Worm (Caenorhabditis elegans): ENCODE results near the gene ZK418.11.

The ZK418.11 gene

ce11 chrIII:7073801-7074386, 26.2 kb upstream of the ZK418.11 start, which contains the start of gene ZK418.5:
TSS of gene ZK418.5 (minus strand) at chrIII:7073851.
- TF ChIP-seq tbx-9 (tag; optimal IDR thresholded peaks at IDR 0.05; ENCODE audit: borderline replicate concordance), result no peak
- peak; percentile 88 for TF ChIP-seq lin-54 (GFP tag; optimal IDR thresholded peaks at IDR 0.05)
- TF ChIP-seq dpff-1 (tag; optimal IDR thresholded peaks at IDR 0.05), result no peak
- TF ChIP-seq lin-35 (GFP tag; optimal IDR thresholded peaks at IDR 0.05), result peak; percentile 8 to 86 (median 49)
- TF ChIP-seq attf-5 (GFP tag; optimal IDR thresholded peaks at IDR 0.05), result peak; percentile 15
- TF ChIP-seq snpc-3.4 (tag; optimal IDR thresholded peaks at IDR 0.05), result no peak
- no peak for TF ChIP-seq rcor-1 (GFP tag; IDR thresholded peaks at IDR 0.05)
- peak; percentile 91 for TF ChIP-seq mcd-1 (GFP tag; IDR thresholded peaks at IDR 0.05)
- TF ChIP-seq dpl-1 (GFP tag; optimal IDR thresholded peaks at IDR 0.05), result peak; percentile 70
- TF ChIP-seq efl-1 (GFP tag; optimal IDR thresholded peaks at IDR 0.05), result peak; percentile 77

ce11 chrIII:7076386-7076785, 23.7 kb upstream of the ZK418.11 start, which contains the start of gene ZK418.13:
TSS of gene ZK418.13 (minus strand) at chrIII:7076486.
- TF ChIP-seq ZK185.1 (tag; optimal IDR thresholded peaks at IDR 0.05; ENCODE audit: poor library complexity, severe bottlenecking), result no peak
- TF ChIP-seq ztf-26 (tag; optimal IDR thresholded peaks at IDR 0.05), result no peak
- TF ChIP-seq F10E7.11 (tag; optimal IDR thresholded peaks at IDR 0.05), result no peak
- TF ChIP-seq lin-40 (tag; optimal IDR thresholded peaks at IDR 0.05), result no peak
- no peak for TF ChIP-seq chd-7 (tag; optimal IDR thresholded peaks at IDR 0.05)

DNA sequence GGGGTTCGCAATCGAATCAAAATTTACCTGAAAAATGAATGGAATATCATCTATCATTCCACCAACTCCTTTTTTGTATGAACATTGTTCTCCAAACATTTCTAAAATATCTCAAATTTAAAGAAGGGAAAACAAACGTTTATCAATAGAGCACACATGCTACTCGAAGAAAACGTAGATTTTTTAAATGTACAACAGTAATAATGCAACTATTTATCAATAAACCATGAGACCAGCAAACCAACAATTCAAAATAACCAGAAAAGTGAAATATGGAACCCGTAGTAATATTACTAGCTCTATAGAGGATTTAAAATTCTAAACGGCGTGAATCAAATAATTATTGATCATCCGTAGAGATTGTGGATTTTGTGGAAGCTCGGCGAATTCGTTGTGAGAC, 21.4 kb upstream of the ZK418.11 start, which contains the start of gene ZK418.6:
ZK418.6 (minus strand) TSS at position 101 of the 400 bp plus-strand sequence.
- no peak for TF ChIP-seq Y67H2A.10 (GFP tag; conservative IDR thresholded peaks at IDR 0.05)
- no peak for TF ChIP-seq mel-28 (tag; optimal IDR thresholded peaks at IDR 0.05; ENCODE audit: borderline replicate concordance)
- no peak for TF ChIP-seq ZK185.1 (tag; optimal IDR thresholded peaks at IDR 0.05; ENCODE audit: poor library complexity, severe bottlenecking)
- no peak for TF ChIP-seq dpff-1 (tag; optimal IDR thresholded peaks at IDR 0.05)
- TF ChIP-seq zfh-2 (GFP tag; conservative IDR thresholded peaks at IDR 0.05), result no peak
- no peak for TF ChIP-seq nhr-27 (tag; optimal IDR thresholded peaks at IDR 0.05)
- no peak for TF ChIP-seq efl-1 (GFP tag; optimal IDR thresholded peaks at IDR 0.05)
- TF ChIP-seq pbrm-1 (GFP tag; IDR thresholded peaks at IDR 0.05), result no peak
- TF ChIP-seq F37B4.10 (GFP tag; IDR thresholded peaks at IDR 0.05), result no peak
- no peak for TF ChIP-seq B0019.2 (GFP tag; conservative IDR thresholded peaks at IDR 0.05)
- no peak for TF ChIP-seq sptf-2 (GFP tag; optimal IDR thresholded peaks at IDR 0.05)

ce11 chrIII:7080689-7081088, 19.4 kb upstream of the ZK418.11 start, which contains the start of gene ZK418.7:
TSS of gene ZK418.7 (minus strand) at chrIII:7080789.
- TF ChIP-seq Y95B8A.8 (GFP tag; IDR thresholded peaks at IDR 0.05), result no peak
- no peak for TF ChIP-seq somi-1 (GFP tag; optimal IDR thresholded peaks at IDR 0.05)

DNA sequence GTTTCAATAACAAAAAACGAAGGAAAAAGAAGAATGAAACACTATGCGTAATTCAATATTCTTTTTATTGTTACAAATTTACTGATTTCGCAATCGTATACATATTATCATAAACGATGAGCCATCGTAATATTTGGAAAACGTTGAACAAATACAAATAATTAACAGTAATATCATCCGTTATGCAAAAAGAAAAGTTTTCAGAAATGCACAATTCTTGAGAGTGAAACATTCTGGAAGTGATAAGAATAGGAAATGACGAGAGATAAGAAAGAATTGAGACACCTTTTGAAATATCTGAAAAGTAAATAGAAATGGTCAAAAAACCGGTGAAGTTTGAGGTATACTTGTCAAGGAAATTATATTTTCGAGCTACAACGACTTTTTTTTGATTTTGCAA, 18.6 kb upstream of the ZK418.11 start:
- TF ChIP-seq madf-10 (tag; optimal IDR thresholded peaks at IDR 0.05) (no peak), nhr-80 (tag; optimal IDR thresholded peaks at IDR 0.05) (peak; percentile 41), unc-62 (GFP tag; optimal IDR thresholded peaks at IDR 0.05) (peak; percentile 1)

DNA sequence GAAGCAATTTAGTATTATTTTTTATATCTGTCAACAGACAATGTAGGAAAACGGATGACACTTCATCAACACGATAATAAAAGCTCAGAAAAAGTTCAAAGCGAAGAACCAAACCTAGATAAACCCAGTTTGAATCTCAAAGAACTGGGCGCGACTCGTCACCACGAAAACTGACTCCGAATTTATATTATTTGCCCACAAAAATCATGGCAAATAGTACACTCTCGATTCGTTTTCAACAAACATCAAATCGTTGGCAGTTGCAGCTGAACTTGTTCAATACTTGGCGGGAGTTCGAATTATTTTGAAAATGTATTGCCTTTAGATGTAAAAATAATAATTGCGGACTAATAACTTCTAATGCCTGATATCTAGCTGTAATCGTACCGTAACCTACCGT, 17.0 kb upstream of the ZK418.11 start:
- TF ChIP-seq ztf-18 (tag; optimal IDR thresholded peaks at IDR 0.05), result no peak
- TF ChIP-seq unc-62 (GFP tag; optimal IDR thresholded peaks at IDR 0.05), result no peak
- no peak for TF ChIP-seq efl-1 (GFP tag; optimal IDR thresholded peaks at IDR 0.05)
- no peak for TF ChIP-seq bed-2 (GFP tag; IDR thresholded peaks at IDR 0.05)
- no peak for TF ChIP-seq nfyb-1 (GFP tag; IDR thresholded peaks at IDR 0.05)
- TF ChIP-seq ama-1 (optimal IDR thresholded peaks at IDR 0.05), result no peak
- no peak for TF ChIP-seq ama-1 (GFP tag; optimal IDR thresholded peaks at IDR 0.05)
- no peak for TF ChIP-seq hrde-1 (tag; optimal IDR thresholded peaks at IDR 0.05; ENCODE audit: borderline replicate concordance)
- TF ChIP-seq xnd-1 (tag; optimal IDR thresholded peaks at IDR 0.05), result no peak
- TF ChIP-seq sea-2 (GFP tag; IDR thresholded peaks at IDR 0.05), result no peak
- no peak for TF ChIP-seq C17E4.6 (GFP tag; IDR thresholded peaks at IDR 0.05)
- no peak for TF ChIP-seq somi-1 (GFP tag; optimal IDR thresholded peaks at IDR 0.05)
- no peak for TF ChIP-seq Y95B8A.8 (GFP tag; IDR thresholded peaks at IDR 0.05)
- TF ChIP-seq F57C9.4 (tag; optimal IDR thresholded peaks at IDR 0.05), result no peak
